Fruit fly (Drosophila melanogaster): ENCODE measurements around the gene GstZ2.

The GstZ2 gene

DNA sequence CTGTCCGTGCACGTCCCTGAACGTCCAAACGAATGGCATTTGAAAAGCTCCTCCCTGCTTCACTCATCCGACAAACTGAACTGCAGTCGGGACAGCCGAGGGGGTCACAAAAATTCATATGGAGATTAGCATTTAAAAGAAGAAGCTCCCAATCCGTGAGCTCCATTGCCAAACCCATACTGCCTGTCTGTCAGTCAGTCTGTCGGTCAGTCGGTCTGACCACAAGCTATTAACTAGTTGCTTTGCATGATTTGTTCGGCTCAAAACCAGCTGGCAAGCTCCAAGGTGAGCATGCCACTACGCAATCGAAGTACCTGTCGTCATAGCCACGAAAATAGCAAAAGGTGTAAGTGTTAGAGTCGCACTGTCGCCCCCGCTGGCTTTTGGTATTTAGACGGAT is 26.7 kb downstream of the GstZ2 start:
- TF ChIP-seq CG17806 (tag; optimal IDR thresholded peaks at IDR 0.05) (no peak), CG8159 (tag; optimal IDR thresholded peaks at IDR 0.05) (no peak), Pif1A (GFP tag; optimal IDR thresholded peaks at IDR 0.05) (no peak), CG10348 (GFP tag; IDR thresholded peaks at IDR 0.05) (no peak), CG14655 (GFP tag; optimal IDR thresholded peaks at IDR 0.05) (no peak), fd96Ca (GFP tag; IDR thresholded peaks at IDR 0.05) (no peak), CG9948 (tag; optimal IDR thresholded peaks at IDR 0.05) (no peak), CG4496 (GFP tag; IDR thresholded peaks at IDR 0.05) (no peak), D1 (tag; optimal IDR thresholded peaks at IDR 0.05) (no peak), rn (GFP tag; IDR thresholded peaks at IDR 0.05) (no peak), gl (tag; optimal IDR thresholded peaks at IDR 0.05) (no peak), CG13204 (GFP tag; optimal IDR thresholded peaks at IDR 0.05) (no peak)

DNA sequence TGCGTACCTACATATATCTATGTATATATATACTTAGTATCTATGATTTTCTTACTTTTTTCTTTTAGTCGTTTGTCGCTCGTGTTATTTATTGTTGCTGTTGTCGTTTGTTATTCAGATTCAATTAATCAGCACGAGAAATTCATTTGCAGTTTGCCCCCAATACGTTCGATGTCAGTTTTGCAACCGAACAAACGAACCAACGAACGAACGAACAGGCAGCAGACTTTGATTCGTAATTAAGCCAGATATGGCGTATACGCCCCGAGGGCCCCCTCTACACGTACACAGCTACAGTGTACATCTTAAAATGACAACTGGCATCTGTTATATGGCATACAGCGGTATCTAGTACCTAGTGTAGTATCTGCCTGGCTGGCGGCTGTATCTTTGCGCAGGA is 27.2 kb downstream of the GstZ2 start:
- TF ChIP-seq CG13204 (GFP tag; optimal IDR thresholded peaks at IDR 0.05) = no peak
- no peak for TF ChIP-seq CG4496 (GFP tag; IDR thresholded peaks at IDR 0.05)
- no peak for TF ChIP-seq Ets98B (GFP tag; IDR thresholded peaks at IDR 0.05)
- no peak for TF ChIP-seq Pif1B (GFP tag; optimal IDR thresholded peaks at IDR 0.05)
- TF ChIP-seq Snoo (tag; optimal IDR thresholded peaks at IDR 0.05) = no peak
- TF ChIP-seq fd96Ca (GFP tag; IDR thresholded peaks at IDR 0.05) = no peak
- TF ChIP-seq D1 (tag; optimal IDR thresholded peaks at IDR 0.05) = no peak
- no peak for TF ChIP-seq CG8301 (tag; optimal IDR thresholded peaks at IDR 0.05)
- TF ChIP-seq CG34367 (tag; optimal IDR thresholded peaks at IDR 0.05) = no peak
- TF ChIP-seq CG9948 (tag; optimal IDR thresholded peaks at IDR 0.05) = no peak
- TF ChIP-seq CG32121 (GFP tag; IDR thresholded peaks at IDR 0.05) = no peak
- no peak for TF ChIP-seq gl (tag; optimal IDR thresholded peaks at IDR 0.05)
- no peak for TF ChIP-seq CG8159 (tag; optimal IDR thresholded peaks at IDR 0.05)
- no peak for TF ChIP-seq EcR (GFP tag; optimal IDR thresholded peaks at IDR 0.05)
- no peak for TF ChIP-seq CG14655 (GFP tag; optimal IDR thresholded peaks at IDR 0.05)
- TF ChIP-seq Pif1A (GFP tag; optimal IDR thresholded peaks at IDR 0.05) = no peak
- no peak for TF ChIP-seq CG12605 (GFP tag; IDR thresholded peaks at IDR 0.05)
- TF ChIP-seq CG10348 (GFP tag; IDR thresholded peaks at IDR 0.05) = no peak
- TF ChIP-seq rn (GFP tag; IDR thresholded peaks at IDR 0.05) = no peak
- no peak for TF ChIP-seq CG15710 (tag; optimal IDR thresholded peaks at IDR 0.05)

DNA sequence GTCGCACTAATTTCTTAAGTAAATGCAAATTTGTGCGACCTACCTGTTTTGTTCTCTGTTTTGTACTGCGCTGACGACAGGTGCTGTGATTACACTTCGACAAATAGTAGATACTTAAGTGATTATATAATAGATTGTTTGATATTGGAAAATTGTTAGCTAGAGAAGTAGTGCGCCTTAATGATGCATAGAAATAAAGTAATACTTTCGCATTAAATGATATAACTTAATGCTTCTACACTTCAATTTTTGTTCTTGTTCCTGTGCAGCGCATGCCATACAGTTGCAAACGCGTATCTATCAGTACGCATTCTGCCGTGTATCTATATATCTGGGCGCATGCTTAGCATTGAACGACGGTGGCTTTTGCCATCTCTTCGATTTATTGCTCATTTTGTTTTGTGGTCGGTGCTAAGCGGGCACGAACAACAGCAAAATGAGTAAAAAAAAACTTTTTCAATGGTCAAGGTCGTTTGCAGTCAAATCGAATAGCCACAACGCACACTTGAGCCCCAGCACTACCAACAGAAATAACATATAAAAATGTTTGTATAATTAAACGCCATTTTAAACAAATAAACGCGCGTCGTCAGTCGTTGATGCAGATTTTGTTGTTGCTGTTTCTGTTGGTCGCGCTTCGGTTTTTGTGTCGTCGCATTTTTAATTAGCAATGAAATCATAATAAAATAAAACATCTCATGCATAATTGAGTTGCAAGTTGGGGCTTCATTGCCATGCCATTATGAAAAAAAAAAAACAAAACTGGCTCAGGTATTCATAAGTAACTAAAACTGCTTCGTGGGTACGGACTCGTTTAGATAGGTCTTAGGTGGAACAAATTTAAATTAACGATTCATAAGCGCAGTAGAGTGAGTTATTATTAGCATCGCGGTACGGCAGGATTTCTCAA is 29.9 kb downstream of the GstZ2 start:
- TF ChIP-seq CG17806 (tag; optimal IDR thresholded peaks at IDR 0.05) (peak; percentile 31), CG9948 (tag; optimal IDR thresholded peaks at IDR 0.05) (peak; percentile 43), Ets98B (GFP tag; IDR thresholded peaks at IDR 0.05) (peak; percentile 39; the same call in 1 of the 2 replicates), CG15710 (tag; optimal IDR thresholded peaks at IDR 0.05) (no peak), gl (tag; optimal IDR thresholded peaks at IDR 0.05) (no peak), CG8301 (tag; optimal IDR thresholded peaks at IDR 0.05) (peak; percentile 65), EcR (GFP tag; optimal IDR thresholded peaks at IDR 0.05) (no peak), Pif1A (GFP tag; optimal IDR thresholded peaks at IDR 0.05) (peak; percentile 52), CG4496 (GFP tag; IDR thresholded peaks at IDR 0.05) (peak; percentile 48; the same call in 1 of the 3 replicates), CG32121 (GFP tag; IDR thresholded peaks at IDR 0.05) (peak; percentile 51; the same call in 1 of the 2 replicates), CG14655 (GFP tag; optimal IDR thresholded peaks at IDR 0.05) (peak; percentile 65)

dm6 chr3R:9428988-9429387 is 31.5 kb downstream of the GstZ2 start:
- TF ChIP-seq CG9948 (tag; optimal IDR thresholded peaks at IDR 0.05) (no peak), CG8301 (tag; optimal IDR thresholded peaks at IDR 0.05) (no peak), Pif1B (GFP tag; optimal IDR thresholded peaks at IDR 0.05) (peak; percentile 6), CG15710 (tag; optimal IDR thresholded peaks at IDR 0.05) (peak; percentile 23), CG13204 (GFP tag; optimal IDR thresholded peaks at IDR 0.05) (no peak), Ets98B (GFP tag; IDR thresholded peaks at IDR 0.05) (peak; percentile 32; the same call in 1 of the 2 replicates), CG14655 (GFP tag; optimal IDR thresholded peaks at IDR 0.05) (peak; percentile 7), D1 (tag; optimal IDR thresholded peaks at IDR 0.05) (no peak), CG17806 (tag; optimal IDR thresholded peaks at IDR 0.05) (peak; percentile 4), CG8159 (tag; optimal IDR thresholded peaks at IDR 0.05) (peak; percentile 4), fd96Ca (GFP tag; IDR thresholded peaks at IDR 0.05) (peak; percentile 37; the same call in 2 of the 3 replicates), Snoo (tag; optimal IDR thresholded peaks at IDR 0.05) (peak; percentile 54), rn (GFP tag; IDR thresholded peaks at IDR 0.05) (no peak), Pif1A (GFP tag; optimal IDR thresholded peaks at IDR 0.05) (peak; percentile 17), CG32121 (GFP tag; IDR thresholded peaks at IDR 0.05) (no peak)

dm6 chr3R:9428189-9428699 is 32.2 kb downstream of the GstZ2 start:
- TF ChIP-seq CG32121 (GFP tag; IDR thresholded peaks at IDR 0.05) (peak; percentile 75), CG8159 (tag; optimal IDR thresholded peaks at IDR 0.05) (peak; percentile 38), CG4496 (GFP tag; IDR thresholded peaks at IDR 0.05) (no peak; the same call in 1 of the 3 replicates), EcR (GFP tag; optimal IDR thresholded peaks at IDR 0.05) (no peak), fd96Ca (GFP tag; IDR thresholded peaks at IDR 0.05) (peak; percentile 82), Pif1A (GFP tag; optimal IDR thresholded peaks at IDR 0.05) (peak; percentile 45), CG17806 (tag; optimal IDR thresholded peaks at IDR 0.05) (peak; percentile 18), CG9948 (tag; optimal IDR thresholded peaks at IDR 0.05) (no peak), Pif1B (GFP tag; optimal IDR thresholded peaks at IDR 0.05) (peak; percentile 53), CG8301 (tag; optimal IDR thresholded peaks at IDR 0.05) (peak; percentile 57), rn (GFP tag; IDR thresholded peaks at IDR 0.05) (no peak), CG14655 (GFP tag; optimal IDR thresholded peaks at IDR 0.05) (peak; percentile 59), Snoo (tag; optimal IDR thresholded peaks at IDR 0.05) (peak; percentile 51), D1 (tag; optimal IDR thresholded peaks at IDR 0.05) (no peak), Ets98B (GFP tag; IDR thresholded peaks at IDR 0.05) (peak; percentile 84), CG12605 (GFP tag; IDR thresholded peaks at IDR 0.05) (peak; percentile 84), gl (tag; optimal IDR thresholded peaks at IDR 0.05) (peak; percentile 82), CG10348 (GFP tag; IDR thresholded peaks at IDR 0.05) (no peak), CG34367 (tag; optimal IDR thresholded peaks at IDR 0.05) (peak; percentile 40), CG13204 (GFP tag; optimal IDR thresholded peaks at IDR 0.05) (peak; percentile 74), CG15710 (tag; optimal IDR thresholded peaks at IDR 0.05) (peak; percentile 6)

All from whole organism, pupa.